Fruit fly (Drosophila melanogaster): ENCODE data around the gene spartin.

The spartin gene

DNA sequence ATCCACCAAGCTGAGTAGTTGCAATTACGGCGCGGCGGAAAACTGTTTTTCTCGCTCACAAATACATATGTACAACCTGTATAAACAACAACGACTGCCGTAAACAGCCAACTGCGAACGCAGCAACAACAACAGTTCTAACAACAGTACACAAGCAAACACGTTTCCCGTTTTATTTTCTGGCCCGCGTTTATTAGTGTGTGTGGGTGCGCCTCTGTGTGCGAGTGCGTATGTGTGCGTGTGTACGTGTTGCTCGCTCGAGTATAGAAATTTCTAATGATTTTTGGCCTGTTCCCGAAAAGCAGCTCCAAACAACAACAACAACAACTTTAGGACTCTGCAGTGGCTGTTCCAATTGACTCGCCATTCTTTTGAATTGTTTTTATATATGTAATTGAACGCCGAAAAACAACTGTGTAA, 5.3 kb downstream of the spartin start (continued):
- TF ChIP-seq otp (GFP tag; IDR thresholded peaks at IDR 0.05): no peak
- no peak for TF ChIP-seq Elba2 (GFP tag; optimal IDR thresholded peaks at IDR 0.05)
- no peak for TF ChIP-seq btn (GFP tag; optimal IDR thresholded peaks at IDR 0.05)
- no peak for TF ChIP-seq Mes4 (GFP tag; optimal IDR thresholded peaks at IDR 0.05)
- TF ChIP-seq CG11085 (GFP tag; IDR thresholded peaks at IDR 0.05): no peak
- no peak for TF ChIP-seq CG15073 (GFP tag; optimal IDR thresholded peaks at IDR 0.05)
- no peak for TF ChIP-seq pzg (GFP tag; optimal IDR thresholded peaks at IDR 0.05)
- TF ChIP-seq Optix (GFP tag; IDR thresholded peaks at IDR 0.05): no peak
- TF ChIP-seq twi (tag; optimal IDR thresholded peaks at IDR 0.05): peak; percentile 39
- TF ChIP-seq dmrt11E (tag; optimal IDR thresholded peaks at IDR 0.05): no peak
- TF ChIP-seq ERR (GFP tag; optimal IDR thresholded peaks at IDR 0.05): no peak
- no peak for TF ChIP-seq CG14667 (GFP tag; IDR thresholded peaks at IDR 0.05)
- peak; percentile 60 for TF ChIP-seq CG11723 (GFP tag; optimal IDR thresholded peaks at IDR 0.05)
- TF ChIP-seq mam (GFP tag; optimal IDR thresholded peaks at IDR 0.05): no peak
- no peak for TF ChIP-seq gcm (GFP tag; optimal IDR thresholded peaks at IDR 0.05)
- no peak for TF ChIP-seq CG2889 (GFP tag; IDR thresholded peaks at IDR 0.05)
- no peak for TF ChIP-seq Nf-YB (GFP tag; optimal IDR thresholded peaks at IDR 0.05)
- no peak for TF ChIP-seq CG34376 (GFP tag; optimal IDR thresholded peaks at IDR 0.05)
- TF ChIP-seq CG1603 (tag; optimal IDR thresholded peaks at IDR 0.05): no peak
- peak; percentile 27 for TF ChIP-seq CG4328 (GFP tag; optimal IDR thresholded peaks at IDR 0.05)
- no peak for TF ChIP-seq CG14710 (tag; optimal IDR thresholded peaks at IDR 0.05)
- TF ChIP-seq danr (GFP tag; IDR thresholded peaks at IDR 0.05): no peak
- no peak for TF ChIP-seq cato (GFP tag; optimal IDR thresholded peaks at IDR 0.05; ENCODE audit: borderline replicate concordance)
- TF ChIP-seq Dip3 (GFP tag; optimal IDR thresholded peaks at IDR 0.05): no peak
- TF ChIP-seq wdn (GFP tag; IDR thresholded peaks at IDR 0.05): no peak
- no peak for TF ChIP-seq CG17802 (tag; optimal IDR thresholded peaks at IDR 0.05)
- TF ChIP-seq D19A (tag; optimal IDR thresholded peaks at IDR 0.05): no peak
- TF ChIP-seq grau (tag; optimal IDR thresholded peaks at IDR 0.05): no peak
- TF ChIP-seq CG17612 (GFP tag; IDR thresholded peaks at IDR 0.05): no peak
- no peak for TF ChIP-seq CG12391 (tag; optimal IDR thresholded peaks at IDR 0.05)
- no peak for TF ChIP-seq Jarid2 (GFP tag; optimal IDR thresholded peaks at IDR 0.05)
- TF ChIP-seq Xbp1 (GFP tag; optimal IDR thresholded peaks at IDR 0.05): no peak
- no peak for TF ChIP-seq Neu2 (GFP tag; optimal IDR thresholded peaks at IDR 0.05; ENCODE audit: borderline replicate concordance)

DNA sequence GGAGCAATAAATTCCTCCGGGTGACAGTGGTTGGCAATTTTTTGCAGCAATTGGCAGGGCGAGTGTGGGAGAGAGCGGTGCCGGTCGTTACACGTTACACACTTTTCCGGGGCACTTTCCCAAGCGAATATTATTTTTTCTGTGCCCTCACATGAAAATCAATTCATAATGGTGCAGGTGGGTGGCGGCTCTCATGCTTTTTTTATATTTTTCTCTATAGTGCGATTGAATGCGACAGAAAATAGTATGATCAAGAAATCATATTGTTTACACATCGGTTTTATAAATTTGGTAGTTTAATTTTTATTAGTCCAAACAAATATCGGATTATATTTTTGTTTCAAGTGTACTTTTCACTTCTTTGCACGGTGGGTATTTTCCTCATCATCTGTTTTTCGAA, 7.0 kb downstream of the spartin start:
- no peak for TF ChIP-seq CG1602 (GFP tag; optimal IDR thresholded peaks at IDR 0.05)
- TF ChIP-seq maf-S (GFP tag; optimal IDR thresholded peaks at IDR 0.05): no peak
- peak; percentile 8 for TF ChIP-seq CG2712 (tag; optimal IDR thresholded peaks at IDR 0.05)
- peak; percentile 4 for TF ChIP-seq gem (tag; optimal IDR thresholded peaks at IDR 0.05)
- peak; percentile 2 for TF ChIP-seq CG4424 (GFP tag; optimal IDR thresholded peaks at IDR 0.05)
- TF ChIP-seq CG17385 (GFP tag; optimal IDR thresholded peaks at IDR 0.05): no peak
- TF ChIP-seq vvl (GFP tag; IDR thresholded peaks at IDR 0.05): 0 out of 2 replicates have a peak, but pooled peaks have one; percentile 11
- TF ChIP-seq sens (GFP tag): peak; percentile 62
- TF ChIP-seq Drgx (GFP tag; IDR thresholded peaks at IDR 0.05): peak; percentile 7; the same call in 1 of the 2 replicates

Measured in whole organism, embryonic.